Worm (Caenorhabditis elegans) whole organism, young adult: Measurements from ENCODE around the gene Y62H9A.12.
A peak's percentile ranks its signal among the peaks of the same experiment; 100 is the strongest.

Experiments used
- B0019.2 ChIP-seq: fragments of 200-800 bp; sonication (Bioruptor generic); conservative IDR thresholded peaks from 2 replicates; pipeline ENCODE4 v1.3.6; 2022; ENCODE audit warnings: missing genetic modification reagents, missing genetic modification characterization, missing compliant biosample characterization
- B0035.1 ChIP-seq: sonication (generic microtip); optimal IDR thresholded peaks from 2 replicates; lab custom pipeline; 2016; ENCODE audit warnings: missing genetic modification characterization, mild to moderate bottlenecking, missing compliant biosample characterization, missing genotype, missing genetic modification reagents
- D2030.7 ChIP-seq: fragments of 200-800 bp; sonication (Bioruptor generic); IDR thresholded peaks from 2 replicates; pipeline ENCODE4 v1.3.6; 2022; ENCODE audit warnings: missing genetic modification reagents, missing genetic modification characterization, missing compliant biosample characterization
- F10E7.11 ChIP-seq: sonication (generic microtip); optimal IDR thresholded peaks from 2 replicates; lab custom pipeline; 2017; ENCODE audit warnings: mild to moderate bottlenecking, missing genetic modification characterization, moderate library complexity, missing compliant biosample characterization
- F55B11.4 ChIP-seq: sonication (generic microtip); optimal IDR thresholded peaks from 2 replicates; lab custom pipeline; 2016; ENCODE audit warnings: missing compliant biosample characterization, missing genetic modification characterization, borderline replicate concordance; ENCODE audit not compliant: insufficient read depth
- F57A8.1 ChIP-seq: fragments of 200-800 bp; sonication (Bioruptor generic); optimal IDR thresholded peaks from 2 replicates; lab custom pipeline; 2018; ENCODE audit warnings: mild to moderate bottlenecking, missing genetic modification characterization, moderate library complexity, missing compliant biosample characterization
- K11D2.4 ChIP-seq: fragments of 200-800 bp; sonication (Bioruptor generic); IDR thresholded peaks from 2 replicates; pipeline ENCODE4 v1.3.6; 2022; ENCODE audit warnings: missing genetic modification reagents, missing genetic modification characterization, missing compliant biosample characterization
- T07F8.4 ChIP-seq: sonication (generic microtip); optimal IDR thresholded peaks from 2 replicates; lab custom pipeline; 2016; ENCODE audit warnings: mild to moderate bottlenecking, missing genetic modification characterization, moderate library complexity, missing compliant biosample characterization
- Y56A3A.18 ChIP-seq: fragments of 200-800 bp; sonication (Bioruptor generic); IDR thresholded peaks from 2 replicates; pipeline ENCODE4 v1.3.6; 2022; ENCODE audit warnings: missing genetic modification reagents, missing genetic modification characterization, missing compliant biosample characterization
- Y79H2A.3 ChIP-seq: fragments of 200-800 bp; sonication (Bioruptor generic); conservative IDR thresholded peaks from 2 replicates; pipeline ENCODE4 v1.3.6; 2022; ENCODE audit warnings: missing genetic modification reagents, missing genetic modification characterization, missing compliant biosample characterization
- ZK185.1 ChIP-seq: sonication (generic microtip); optimal IDR thresholded peaks from 2 replicates; lab custom pipeline; 2016; ENCODE audit warnings: mild to moderate bottlenecking, missing genetic modification characterization, missing compliant biosample characterization; ENCODE audit not compliant: poor library complexity, severe bottlenecking
- akir-1 ChIP-seq: fragments of 200-800 bp; sonication (Bioruptor generic); optimal IDR thresholded peaks from 2 replicates; lab custom pipeline; 2018; ENCODE audit warnings: mild to moderate bottlenecking, missing genetic modification characterization, moderate library complexity, missing compliant biosample characterization
- atf-7 ChIP-seq: sonication (generic microtip); optimal IDR thresholded peaks from 2 replicates; lab custom pipeline; 2017; ENCODE audit warnings: mild to moderate bottlenecking, missing genetic modification characterization, missing compliant biosample characterization
- attf-3 ChIP-seq: fragments of 200-800 bp; sonication (Bioruptor generic); conservative IDR thresholded peaks from 2 replicates; pipeline ENCODE4 v1.3.6; 2022; ENCODE audit warnings: missing genetic modification reagents, missing genetic modification characterization, missing compliant biosample characterization
- attf-5 ChIP-seq: fragments of 200-800 bp; sonication (Bioruptor generic); optimal IDR thresholded peaks from 2 replicates; lab custom pipeline; 2018; ENCODE audit warnings: mild to moderate bottlenecking, missing genetic modification characterization, missing compliant biosample characterization
- attf-6 ChIP-seq: fragments of 200-800 bp; sonication (Bioruptor generic); IDR thresholded peaks from 2 replicates; pipeline ENCODE4 v1.3.6; 2022; ENCODE audit warnings: missing genetic modification reagents, missing genetic modification characterization, missing compliant biosample characterization
- bed-1 ChIP-seq: fragments of 200-800 bp; sonication (Bioruptor generic); IDR thresholded peaks from 2 replicates; pipeline ENCODE4 v1.3.6; 2022; ENCODE audit warnings: missing genetic modification reagents, missing genetic modification characterization, missing compliant biosample characterization
- bed-2 ChIP-seq: fragments of 200-800 bp; sonication (Bioruptor generic); IDR thresholded peaks from 2 replicates; pipeline ENCODE4 v1.3.6; 2022; ENCODE audit warnings: missing genetic modification reagents, missing genetic modification characterization, missing compliant biosample characterization
- ccch-3 ChIP-seq: fragments of 200-800 bp; sonication (Bioruptor generic); optimal IDR thresholded peaks from 2 replicates; lab custom pipeline; 2018; ENCODE audit warnings: mild to moderate bottlenecking, missing genetic modification characterization, missing compliant biosample characterization
- ceh-79 ChIP-seq: sonication (generic microtip); optimal IDR thresholded peaks from 2 replicates; lab custom pipeline; 2017; ENCODE audit warnings: mild to moderate bottlenecking, missing genetic modification characterization, missing compliant biosample characterization
- die-1 ChIP-seq: sonication (generic microtip); optimal IDR thresholded peaks from 2 replicates; lab custom pipeline; 2016; ENCODE audit warnings: missing genotype, mild to moderate bottlenecking, missing genetic modification characterization, missing compliant biosample characterization
- dox-1 ChIP-seq: fragments of 200-800 bp; sonication (Bioruptor generic); IDR thresholded peaks from 2 replicates; pipeline ENCODE4 v1.3.6; 2022; ENCODE audit warnings: missing genetic modification reagents, missing genetic modification characterization, missing compliant biosample characterization
- dpff-1 ChIP-seq: sonication (generic microtip); optimal IDR thresholded peaks from 2 replicates; lab custom pipeline; 2017; ENCODE audit warnings: mild to moderate bottlenecking, missing genetic modification characterization, missing compliant biosample characterization
- fkh-3 ChIP-seq: sonication (generic microtip); optimal IDR thresholded peaks from 2 replicates; lab custom pipeline; 2016; ENCODE audit warnings: mild to moderate bottlenecking, missing genetic modification characterization, missing compliant biosample characterization
- him-1 ChIP-seq: sonication (generic microtip); optimal IDR thresholded peaks from 2 replicates; lab custom pipeline; 2016; ENCODE audit warnings: missing genotype, missing genetic modification reagents, missing genetic modification characterization, missing compliant biosample characterization
- hlh-12 ChIP-seq: sonication (generic microtip); optimal IDR thresholded peaks from 2 replicates; lab custom pipeline; 2016; ENCODE audit warnings: missing genetic modification characterization, missing compliant biosample characterization
- hmg-1.2 ChIP-seq: fragments of 200-800 bp; sonication (Bioruptor generic); IDR thresholded peaks from 2 replicates; pipeline ENCODE4 v1.3.6; 2022; ENCODE audit warnings: missing genetic modification reagents, missing genetic modification characterization, missing compliant biosample characterization
- hrde-1 ChIP-seq: sonication (generic microtip); optimal IDR thresholded peaks from 2 replicates; lab custom pipeline; 2016; ENCODE audit warnings: missing genetic modification characterization, mild to moderate bottlenecking, missing compliant biosample characterization, moderate library complexity, missing genotype, missing genetic modification reagents, borderline replicate concordance
- lag-1 ChIP-seq: fragments of 200-800 bp; sonication (Bioruptor generic); IDR thresholded peaks from 2 replicates; pipeline ENCODE4 v1.3.6; 2022; ENCODE audit warnings: missing genetic modification reagents, missing genetic modification characterization, missing compliant biosample characterization
- let-526 ChIP-seq: fragments of 200-800 bp; sonication (Bioruptor generic); IDR thresholded peaks from 2 replicates; pipeline ENCODE4 v1.3.6; 2022; ENCODE audit warnings: missing genetic modification reagents, missing genetic modification characterization, missing compliant biosample characterization
- let-607 ChIP-seq, 2 experiments: fragments of 200-800 bp in 1 of 2; sonication (Bioruptor generic) in 1 of 2; sonication (generic microtip) in 1 of 2; optimal IDR thresholded peaks; 2 replicates each; lab custom pipeline; 2016 to 2018; ENCODE audit warnings: mild to moderate bottlenecking in 2 of 2, missing compliant biosample characterization in 2 of 2, missing genetic modification characterization in 2 of 2, moderate library complexity in 2 of 2, missing genotype in 1 of 2
- lin-40 ChIP-seq: sonication (generic microtip); optimal IDR thresholded peaks from 2 replicates; lab custom pipeline; 2016; ENCODE audit warnings: missing genetic modification characterization, mild to moderate bottlenecking, missing compliant biosample characterization, missing genotype, missing genetic modification reagents
- lin-54 ChIP-seq: fragments of 200-800 bp; sonication (Bioruptor generic); optimal IDR thresholded peaks from 2 replicates; lab custom pipeline; 2018; ENCODE audit warnings: mild to moderate bottlenecking, missing genetic modification characterization, missing compliant biosample characterization
- lsl-1 ChIP-seq: fragments of 200-800 bp; sonication (Bioruptor generic); optimal IDR thresholded peaks from 2 replicates; lab custom pipeline; 2018; ENCODE audit warnings: mild to moderate bottlenecking, missing genetic modification characterization, moderate library complexity, missing compliant biosample characterization
- madf-10 ChIP-seq: sonication (generic microtip); optimal IDR thresholded peaks from 2 replicates; lab custom pipeline; 2016; ENCODE audit warnings: mild to moderate bottlenecking, missing genetic modification characterization, missing compliant biosample characterization
- nfya-2 ChIP-seq: fragments of 200-800 bp; sonication (Bioruptor generic); IDR thresholded peaks from 2 replicates; pipeline ENCODE4 v1.3.6; 2022; ENCODE audit warnings: missing genetic modification reagents, missing genetic modification characterization, missing compliant biosample characterization
- nhr-179 ChIP-seq: sonication (generic microtip); optimal IDR thresholded peaks from 2 replicates; lab custom pipeline; 2016; ENCODE audit warnings: mild to moderate bottlenecking, missing genetic modification characterization, missing compliant biosample characterization
- nhr-27 ChIP-seq: fragments of 200-800 bp; sonication (Bioruptor generic); optimal IDR thresholded peaks from 2 replicates; lab custom pipeline; 2018; ENCODE audit warnings: mild to moderate bottlenecking, missing genetic modification characterization, moderate library complexity, missing compliant biosample characterization
- pha-4 ChIP-seq: fragments of 150-350 bp; sonication (generic microtip); optimal IDR thresholded peaks from 2 replicates; lab custom pipeline; 2014; ENCODE audit warnings: missing biosample characterization, missing genetic modification reagents, missing genetic modification characterization
- sea-2 ChIP-seq: fragments of 200-800 bp; sonication (Bioruptor generic); IDR thresholded peaks from 2 replicates; pipeline ENCODE4 v1.3.6; 2022; ENCODE audit warnings: missing genetic modification characterization, missing compliant biosample characterization
- snpc-4 ChIP-seq, 5 experiments: fragments of 150-350 bp in 1 of 5; sonication (generic microtip) in 4 of 5; optimal IDR thresholded peaks; 2 replicates each; lab custom pipeline; 2014 to 2018; ENCODE audit warnings: missing genetic modification characterization in 5 of 5, missing biosample characterization in 3 of 5, antibody characterized with exemption in 2 of 5, mild to moderate bottlenecking in 2 of 5, missing compliant biosample characterization in 2 of 5, missing genotype in 2 of 5, moderate library complexity in 2 of 5, missing genetic modification reagents in 1 of 5
- sptf-2 ChIP-seq: fragments of 200-800 bp; sonication (Bioruptor generic); optimal IDR thresholded peaks from 2 replicates; lab custom pipeline; 2018; ENCODE audit warnings: mild to moderate bottlenecking, missing genetic modification characterization, missing compliant biosample characterization
- tbp1 ChIP-seq: fragments of 200-800 bp; sonication (Bioruptor generic); optimal IDR thresholded peaks from 2 replicates; lab custom pipeline; 2018; ENCODE audit warnings: mild to moderate bottlenecking, missing genetic modification characterization, missing compliant biosample characterization
- tlf-1 ChIP-seq: fragments of 200-800 bp; sonication (Bioruptor generic); optimal IDR thresholded peaks from 2 replicates; lab custom pipeline; 2018; ENCODE audit warnings: mild to moderate bottlenecking, missing genetic modification characterization, missing compliant biosample characterization
- unc-130 ChIP-seq: sonication (generic microtip); optimal IDR thresholded peaks from 2 replicates; lab custom pipeline; 2016; ENCODE audit warnings: missing genetic modification reagents, missing genetic modification characterization, missing compliant biosample characterization
- zim-3 ChIP-seq: sonication (generic microtip); optimal IDR thresholded peaks from 2 replicates; lab custom pipeline; 2017; ENCODE audit warnings: mild to moderate bottlenecking, missing genetic modification characterization, moderate library complexity, missing compliant biosample characterization
- ztf-26 ChIP-seq: sonication (generic microtip); optimal IDR thresholded peaks from 2 replicates; lab custom pipeline; 2017; ENCODE audit warnings: missing genetic modification characterization, missing compliant biosample characterization

The Y62H9A.12 gene

DNA sequence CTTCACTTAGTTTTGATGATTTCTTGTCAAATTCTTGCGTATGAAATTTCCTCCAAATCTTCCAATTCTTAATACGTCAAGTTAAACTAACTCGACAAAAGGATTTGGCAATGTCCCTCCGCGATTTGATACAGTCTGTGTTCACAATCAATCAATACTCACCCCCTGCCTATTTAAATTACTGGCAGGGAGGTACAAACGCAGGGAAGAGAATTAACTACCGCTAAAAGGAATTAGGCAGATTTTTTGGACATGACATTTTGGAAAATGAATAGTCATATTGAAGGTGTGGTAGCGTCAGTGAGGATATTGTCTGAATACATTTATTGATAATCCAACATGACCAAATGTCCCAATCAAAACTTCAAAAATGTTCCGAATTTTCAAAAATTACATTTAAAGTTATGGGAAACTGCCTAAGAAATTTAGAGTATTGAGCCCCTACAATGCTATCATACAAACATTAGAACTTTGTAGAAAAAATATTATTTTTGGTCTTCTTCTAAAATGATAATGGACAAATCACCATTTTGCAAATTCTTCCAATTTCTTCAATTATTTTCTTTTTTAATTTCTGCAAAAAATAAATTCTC, 23.5 kb downstream of the Y62H9A.12 start (continued):
- TF ChIP-seq tbp1 (GFP tag; lab: Kevin White, UChicago) (peak; percentile 80), tlf-1 (GFP tag; lab: Kevin White, UChicago) (peak; percentile 99), pha-4 (tag; lab: Kevin White, UChicago) (peak; percentile 96), attf-3 (GFP tag; lab: Robert Waterston, UW) (no peak), K11D2.4 (GFP tag; lab: Robert Waterston, UW) (peak; percentile 98), sea-2 (GFP tag; lab: Robert Waterston, UW) (0 out of 2 replicates have a peak, but pooled peaks have one; percentile 49), lin-40 (tag; lab: Kevin White, UChicago) (peak; percentile 100), fkh-3 (tag; lab: Kevin White, UChicago) (peak; percentile 50), F10E7.11 (tag; lab: Kevin White, UChicago) (peak; percentile 84), bed-2 (GFP tag; lab: Robert Waterston, UW) (no peak), ceh-79 (tag; lab: Kevin White, UChicago) (peak; percentile 47), him-1 (tag; lab: Kevin White, UChicago) (no peak), zim-3 (peak; percentile 60), ZK185.1 (tag; lab: Kevin White, UChicago) (peak; percentile 98), F55B11.4 (tag; lab: Kevin White, UChicago) (no peak), unc-130 (peak; percentile 22), Y79H2A.3 (no peak), attf-5 (GFP tag; lab: Kevin White, UChicago) (peak; percentile 47), D2030.7 (GFP tag; lab: Robert Waterston, UW) (no peak), lsl-1 (GFP tag; lab: Kevin White, UChicago) (no peak), die-1 (tag; lab: Kevin White, UChicago) (peak; percentile 45), lin-54 (GFP tag; lab: Kevin White, UChicago) (peak; percentile 92), let-526 (peak; percentile 78; the same call in 1 of the 2 replicates), attf-6 (no peak), hmg-1.2 (GFP tag; lab: Robert Waterston, UW) (peak; percentile 85), sptf-2 (GFP tag; lab: Kevin White, UChicago) (peak; percentile 55), hrde-1 (tag; lab: Kevin White, UChicago) (no peak), Y56A3A.18 (GFP tag; lab: Robert Waterston, UW) (peak; percentile 99), let-607 (tag; optimal IDR thresholded peaks at IDR 0.05; lab: Kevin White, UChicago) (peak; percentile 55 to 93), ccch-3 (GFP tag; lab: Kevin White, UChicago) (peak; percentile 83), hlh-12 (no peak), nhr-27 (tag; lab: Kevin White, UChicago) (peak; percentile 87), B0019.2 (GFP tag; lab: Robert Waterston, UW) (no peak), madf-10 (tag; lab: Kevin White, UChicago) (peak; percentile 96), nhr-179 (peak; percentile 85), akir-1 (peak; percentile 85), lag-1 (GFP tag; lab: Robert Waterston, UW) (peak; percentile 95), bed-1 (GFP tag; lab: Robert Waterston, UW) (peak; percentile 90; the same call in 1 of the 2 replicates), dpff-1 (tag; lab: Kevin White, UChicago) (peak; percentile 29), snpc-4 (GFP tag; optimal IDR thresholded peaks at IDR 0.05; lab: Kevin White, UChicago) (peak; percentile 64), snpc-4 (tag; optimal IDR thresholded peaks at IDR 0.05; lab: Kevin White, UChicago) (peak; percentile 75 to 88 (median 82)), ztf-26 (tag; lab: Kevin White, UChicago) (peak; percentile 99), B0035.1 (tag; lab: Kevin White, UChicago) (peak; percentile 94), F57A8.1 (GFP tag; lab: Kevin White, UChicago) (peak; percentile 59), nfya-2 (GFP tag; lab: Robert Waterston, UW) (no peak), atf-7 (tag; lab: Kevin White, UChicago) (peak; percentile 98), dox-1 (GFP tag; lab: Robert Waterston, UW) (peak; percentile 98), T07F8.4 (peak; percentile 80)
